Fruit fly (Drosophila melanogaster) whole organism, wandering third instar larva: ENCODE measurements around the gene sty.
A peak's percentile ranks its signal among the peaks of the same experiment; 100 is the strongest.

Source experiments
- CG32264 ChIP-seq: fragments of 200-800 bp; sonication (Bioruptor generic); optimal IDR thresholded peaks from 2 replicates; lab custom pipeline; 2016; ENCODE audit warnings: missing biosample characterization, missing genetic modification characterization
- CrebA ChIP-seq: fragments of 200-800 bp; sonication (Bioruptor generic); optimal IDR thresholded peaks from 2 replicates; lab custom pipeline; 2016; ENCODE audit warnings: missing biosample characterization, mild to moderate bottlenecking, missing genetic modification characterization, borderline replicate concordance
- Dfd ChIP-seq: fragments of >200 bp; optimal IDR thresholded peaks from 2 replicates; lab custom pipeline; 2017; ENCODE audit warnings: missing biosample characterization, missing genetic modification characterization
- Dif ChIP-seq: fragments of 200-275, 200-300 bp; sonication (Bioruptor generic); optimal IDR thresholded peaks from 2 replicates; lab custom pipeline; 2018; ENCODE audit warnings: missing biosample characterization, missing genetic modification characterization; ENCODE audit not compliant: partially characterized antibody
- GATAd ChIP-seq: sonication (Bioruptor generic); optimal IDR thresholded peaks from 2 replicates; lab custom pipeline; 2016; ENCODE audit warnings: missing biosample characterization, missing genetic modification characterization
- HLH106 ChIP-seq: fragments of 200-800 bp; optimal IDR thresholded peaks from 3 replicates; lab custom pipeline; 2019; ENCODE audit warnings: missing biosample characterization, mild to moderate bottlenecking, missing genetic modification characterization, moderate library complexity
- Hnf4 ChIP-seq: fragments of 200-800 bp; sonication (Bioruptor generic); optimal IDR thresholded peaks from 2 replicates; lab custom pipeline; 2016; ENCODE audit warnings: missing biosample characterization, mild to moderate bottlenecking, missing genetic modification characterization
- Hr83 ChIP-seq: fragments of 200-300 bp; sonication (Bioruptor generic); optimal IDR thresholded peaks from 2 replicates; lab custom pipeline; 2016; ENCODE audit warnings: missing biosample characterization, mild to moderate bottlenecking, missing genetic modification characterization, moderate library complexity; ENCODE audit not compliant: poor library complexity, severe bottlenecking
- Jra ChIP-seq: sonication (Bioruptor generic); optimal IDR thresholded peaks from 2 replicates; lab custom pipeline; 2016; ENCODE audit warnings: missing biosample characterization, missing genetic modification characterization
- Mio ChIP-seq: sonication (Bioruptor generic); optimal IDR thresholded peaks from 2 replicates; lab custom pipeline; 2016; ENCODE audit warnings: missing biosample characterization, missing genetic modification characterization
- OdsH ChIP-seq: fragments of 200-800 bp; sonication (Bioruptor generic); optimal IDR thresholded peaks from 2 replicates; lab custom pipeline; 2016; ENCODE audit warnings: missing biosample characterization, mild to moderate bottlenecking, missing genetic modification characterization
- Rel ChIP-seq, 2 experiments: fragments of 200-800 bp; sonication (Bioruptor generic) in 1 of 2; optimal IDR thresholded peaks; 2 replicates in 1 of 2; 3 replicates in 1 of 2; lab custom pipeline; 2016 to 2019; ENCODE audit warnings: mild to moderate bottlenecking in 2 of 2, missing biosample characterization in 2 of 2, missing genetic modification characterization in 2 of 2, moderate library complexity in 1 of 2
- Sp1 ChIP-seq: fragments of 200-800 bp; sonication (Bioruptor generic); optimal IDR thresholded peaks from 3 replicates; lab custom pipeline; 2019; ENCODE audit warnings: missing biosample characterization, mild to moderate bottlenecking, missing genetic modification characterization, moderate library complexity
- Vsx2 ChIP-seq: fragments of 200-300, 225-300 bp; sonication (Bioruptor generic); optimal IDR thresholded peaks from 2 replicates; lab custom pipeline; 2018; ENCODE audit warnings: missing biosample characterization, missing genetic modification characterization; ENCODE audit not compliant: partially characterized antibody
- br ChIP-seq: fragments of 200-800 bp; sonication (Bioruptor generic); optimal IDR thresholded peaks from 2 replicates; lab custom pipeline; 2016; ENCODE audit warnings: missing biosample characterization, missing genetic modification characterization
- brk ChIP-seq: fragments of 200-800 bp; sonication (Bioruptor generic); optimal IDR thresholded peaks from 2 replicates; lab custom pipeline; 2016; ENCODE audit warnings: missing biosample characterization, mild to moderate bottlenecking, missing genetic modification characterization
- dl ChIP-seq, 2 experiments: fragments of 175-275, 200-275 bp in 1 of 2; fragments of 200-275 bp in 1 of 2; sonication (Bioruptor generic); optimal IDR thresholded peaks; lab custom pipeline; 2018; ENCODE audit warnings: mild to moderate bottlenecking in 2 of 2, missing biosample characterization in 2 of 2, missing genetic modification characterization in 2 of 2, moderate library complexity in 2 of 2; ENCODE audit not compliant: partially characterized antibody in 2 of 2, insufficient read depth in 1 of 2
- dmrt93B ChIP-seq: fragments of 200-800 bp; sonication (Bioruptor generic); optimal IDR thresholded peaks from 2 replicates; lab custom pipeline; 2018; ENCODE audit warnings: missing biosample characterization, mild to moderate bottlenecking, missing genetic modification characterization
- dsf ChIP-seq: sonication (Bioruptor generic); optimal IDR thresholded peaks from 2 replicates; lab custom pipeline; 2016; ENCODE audit warnings: missing biosample characterization, missing genetic modification characterization, borderline replicate concordance
- ey ChIP-seq: fragments of 200-800 bp; sonication (Bioruptor generic); optimal IDR thresholded peaks from 2 replicates; lab custom pipeline; 2016; ENCODE audit warnings: missing biosample characterization, missing genetic modification characterization
- foxo ChIP-seq, 2 experiments: fragments of 200-800 bp; sonication (Bioruptor generic); optimal IDR thresholded peaks; 2 replicates in 1 of 2; 3 replicates in 1 of 2; lab custom pipeline; 2016 to 2017; ENCODE audit warnings: missing biosample characterization in 2 of 2, missing genetic modification characterization in 2 of 2
- fru ChIP-seq: fragments of 200-800 bp; sonication (Bioruptor generic); optimal IDR thresholded peaks from 3 replicates; lab custom pipeline; 2016; ENCODE audit warnings: missing biosample characterization, mild to moderate bottlenecking, missing genetic modification characterization
- h ChIP-seq: fragments of 200-800 bp; sonication (Bioruptor generic); optimal IDR thresholded peaks from 3 replicates; lab custom pipeline; 2016; ENCODE audit warnings: missing biosample characterization, mild to moderate bottlenecking, missing genetic modification characterization
- jim ChIP-seq: fragments of 175-275, 200-325 bp; sonication (Bioruptor generic); optimal IDR thresholded peaks from 2 replicates; lab custom pipeline; 2016; ENCODE audit warnings: missing biosample characterization, mild to moderate bottlenecking, missing genetic modification characterization
- pan ChIP-seq: fragments of >200 bp; optimal IDR thresholded peaks from 2 replicates; lab custom pipeline; 2017
- psq ChIP-seq: fragments of 200-800 bp; sonication (Bioruptor generic); optimal IDR thresholded peaks from 3 replicates; lab custom pipeline; 2017; ENCODE audit warnings: missing biosample characterization, mild to moderate bottlenecking, missing genetic modification characterization, moderate library complexity
- rgr ChIP-seq: fragments of 200-800 bp; sonication (Bioruptor generic); optimal IDR thresholded peaks from 3 replicates; lab custom pipeline; 2016; ENCODE audit warnings: missing biosample characterization, mild to moderate bottlenecking, missing genetic modification characterization
- tai ChIP-seq: sonication (Bioruptor generic); optimal IDR thresholded peaks from 2 replicates; lab custom pipeline; 2016; ENCODE audit warnings: missing biosample characterization, missing genetic modification characterization
- woc ChIP-seq: sonication (Bioruptor generic); optimal IDR thresholded peaks from 2 replicates; lab custom pipeline; 2016; ENCODE audit warnings: missing biosample characterization, mild to moderate bottlenecking, missing genetic modification characterization

Gene sty

DNA sequence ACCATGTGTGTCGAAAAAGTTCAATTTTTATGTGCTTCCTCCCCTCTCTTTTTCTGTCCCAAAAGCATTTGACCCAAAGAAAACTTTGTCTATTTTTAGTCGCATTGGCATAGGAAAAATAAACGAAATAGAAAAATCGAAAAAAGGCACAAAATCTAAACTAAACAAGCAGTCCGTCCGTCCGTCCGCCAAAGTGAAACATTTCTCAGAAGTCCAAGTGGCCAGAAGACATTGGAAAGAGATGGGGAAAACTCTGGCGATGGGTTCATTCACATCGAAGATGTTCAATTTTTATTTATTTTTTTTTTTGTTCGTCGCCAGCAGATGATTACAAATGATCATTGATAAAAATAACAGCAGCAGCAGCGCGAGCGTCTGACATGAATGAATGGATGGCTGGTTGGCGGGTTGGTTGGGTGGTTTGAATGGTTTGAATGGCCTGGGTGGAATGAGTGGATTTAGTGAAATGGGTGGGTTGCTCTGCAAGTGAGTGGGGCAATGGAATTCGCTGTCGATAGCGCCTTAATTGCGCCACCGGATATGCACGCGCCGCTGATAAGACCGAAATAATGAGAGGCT lies 23.3 kb upstream of the sty start:
- peak; percentile 34 for TF ChIP-seq h
- TF ChIP-seq GATAd (GFP tag; lab: Kevin White, UChicago), result no peak

DNA sequence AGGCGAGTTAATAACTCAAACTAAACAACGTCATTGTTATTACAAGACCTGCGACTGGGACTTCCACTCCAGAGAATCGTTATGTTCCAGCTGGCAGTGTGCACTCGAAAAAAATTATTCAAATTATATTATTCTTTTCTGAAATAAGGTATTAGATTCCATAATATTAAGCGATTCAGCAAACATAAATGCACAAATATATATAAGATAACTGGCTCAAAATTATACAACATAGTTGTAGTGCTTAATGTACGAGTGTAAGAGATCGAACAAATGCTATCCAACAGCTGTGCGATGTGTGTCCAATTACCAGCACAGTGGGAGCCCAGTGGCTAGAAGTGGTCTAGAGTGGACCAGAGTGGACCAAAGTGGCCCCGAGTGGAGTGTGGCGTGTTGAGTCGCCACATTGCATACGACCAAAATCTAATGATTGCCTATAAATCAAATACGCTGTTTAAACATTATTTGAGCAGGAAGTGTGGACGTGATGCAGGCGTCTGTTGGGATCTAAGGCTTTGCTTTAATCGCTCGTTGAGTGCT lies 19.6 kb upstream of the sty start:
- no peak for TF ChIP-seq dsf (GFP tag; lab: Kevin White, UChicago)
- no peak for TF ChIP-seq tai
- TF ChIP-seq Hr83, result no peak
- TF ChIP-seq OdsH (GFP tag; lab: Kevin White, UChicago), result no peak
- TF ChIP-seq CrebA (GFP tag; lab: Kevin White, UChicago), result no peak
- TF ChIP-seq CG32264 (GFP tag; lab: Kevin White, UChicago), result no peak
- TF ChIP-seq Dfd, result no peak
- TF ChIP-seq GATAd (GFP tag; lab: Kevin White, UChicago), result no peak
- no peak for TF ChIP-seq dl (GFP tag; optimal IDR thresholded peaks at IDR 0.05; lab: Kevin White, UChicago; ENCODE audit: insufficient read depth in 1 of 2, partially characterized antibody in 2 of 2)
- no peak for TF ChIP-seq br (GFP tag; lab: Kevin White, UChicago)
- no peak for TF ChIP-seq Vsx2 (GFP tag; lab: Kevin White, UChicago)
- TF ChIP-seq Dif (GFP tag; lab: Kevin White, UChicago), result no peak
- TF ChIP-seq Sp1 (GFP tag; lab: Kevin White, UChicago), result no peak
- TF ChIP-seq, all 38 proteins: peak for 0

DNA sequence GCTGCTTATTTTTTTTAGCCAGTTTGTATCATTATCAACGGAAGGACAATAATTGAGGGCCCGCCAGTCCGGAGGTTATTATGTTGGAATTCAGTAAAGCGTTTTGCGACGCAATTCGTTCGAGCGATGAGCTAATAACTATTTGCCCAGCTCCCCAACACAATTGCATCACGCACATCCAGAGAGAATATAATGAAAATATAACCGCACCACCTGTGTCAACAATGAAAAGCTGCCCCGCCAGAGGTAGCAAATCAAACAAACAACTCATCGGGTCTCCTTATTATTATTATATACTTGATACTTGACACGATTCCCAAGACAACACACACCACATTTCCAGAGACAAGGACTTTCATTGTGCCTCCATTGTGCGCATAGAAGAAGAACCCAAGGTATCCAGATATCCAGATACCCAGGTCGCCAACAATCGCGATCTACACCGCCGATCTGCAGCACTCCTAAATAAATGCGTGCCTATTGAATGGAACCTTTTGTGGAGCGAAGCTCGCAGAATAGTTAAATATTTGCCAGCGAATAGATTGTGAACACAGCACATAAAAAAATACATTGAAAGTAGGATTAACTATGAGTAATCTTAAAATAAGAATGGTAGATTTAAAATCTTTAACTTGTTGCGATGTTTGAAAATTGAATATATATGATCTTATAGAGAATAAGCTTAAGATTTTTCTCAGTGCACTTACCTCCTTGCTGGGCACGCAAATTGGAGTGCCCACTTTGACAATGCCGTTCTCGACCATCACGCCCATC lies 18.2 kb upstream of the sty start:
- TF ChIP-seq tai (peak; percentile 34), dmrt93B (GFP tag; lab: Kevin White, UChicago) (peak; percentile 7), fru (GFP tag; lab: Kevin White, UChicago) (peak; percentile 6), dsf (GFP tag; lab: Kevin White, UChicago) (no peak), Dfd (no peak), rgr (GFP tag; lab: Kevin White, UChicago) (peak; percentile 46), HLH106 (tag; lab: Kevin White, UChicago) (no peak), jim (GFP tag; lab: Kevin White, UChicago) (peak; percentile 21), Hr83 (peak; percentile 95), OdsH (GFP tag; lab: Kevin White, UChicago) (peak; percentile 46), Jra (GFP tag; lab: Kevin White, UChicago) (no peak), h (peak; percentile 4), brk (GFP tag; lab: Kevin White, UChicago) (peak; percentile 5)

DNA sequence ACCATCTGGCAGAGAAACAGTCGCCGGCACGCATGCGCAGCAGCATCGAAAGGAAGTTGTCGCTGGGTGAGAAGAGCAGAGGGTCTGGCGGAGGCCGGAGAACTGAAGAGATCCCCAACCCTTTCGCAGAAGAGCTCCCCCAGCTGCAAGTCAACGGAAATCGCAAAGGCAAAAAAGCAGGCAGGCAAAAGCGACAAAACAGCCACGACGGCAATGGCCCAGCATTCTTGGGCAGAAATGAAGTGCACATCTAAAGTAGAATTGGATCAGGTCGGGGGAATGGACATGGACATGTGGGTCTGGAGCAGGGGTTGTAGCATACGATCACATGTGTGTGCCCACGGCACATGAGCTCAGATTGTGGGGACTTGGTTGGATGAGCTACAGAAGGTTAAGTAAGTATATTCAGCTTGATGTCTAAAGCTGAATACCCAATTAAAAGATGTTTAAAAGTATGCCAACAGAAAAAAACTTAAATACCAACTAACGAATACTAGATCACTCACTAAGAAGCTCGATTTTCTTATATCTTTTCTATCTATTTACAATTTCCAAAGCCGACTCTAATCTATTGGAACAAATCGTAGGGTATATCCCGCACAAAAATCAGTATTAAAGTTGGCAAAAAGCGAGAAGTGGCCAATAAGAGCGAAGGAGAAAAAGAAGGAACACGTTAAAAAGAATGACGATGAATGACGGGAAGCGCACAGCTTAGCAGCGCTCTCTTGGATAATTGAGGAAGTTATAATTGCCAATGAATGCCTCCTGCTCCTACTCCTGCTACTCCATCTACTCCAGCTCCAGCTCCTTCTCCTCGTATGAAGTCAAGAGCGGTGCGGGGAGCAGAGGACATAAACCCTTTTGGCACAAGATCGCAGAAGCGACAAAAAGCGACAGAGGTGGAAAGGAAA lies 17.3 kb upstream of the sty start:
- peak; percentile 41 to 45 for TF ChIP-seq dl (GFP tag; optimal IDR thresholded peaks at IDR 0.05; lab: Kevin White, UChicago; ENCODE audit: insufficient read depth in 1 of 2, partially characterized antibody in 2 of 2)
- peak; percentile 57 for TF ChIP-seq rgr (GFP tag; lab: Kevin White, UChicago)
- TF ChIP-seq Hr83, result no peak
- peak; percentile 95 for TF ChIP-seq Vsx2 (GFP tag; lab: Kevin White, UChicago)
- TF ChIP-seq OdsH (GFP tag; lab: Kevin White, UChicago), result peak; percentile 48
- peak; percentile 10 for TF ChIP-seq br (GFP tag; lab: Kevin White, UChicago)
- no peak for TF ChIP-seq Hnf4 (GFP tag; lab: Kevin White, UChicago)
- TF ChIP-seq tai, result no peak
- peak; percentile 70 for TF ChIP-seq Dif (GFP tag; lab: Kevin White, UChicago)
- peak; percentile 38 for TF ChIP-seq woc (GFP tag; lab: Kevin White, UChicago)
- TF ChIP-seq ey (GFP tag; lab: Kevin White, UChicago), result peak; percentile 71
- peak; percentile 72 for TF ChIP-seq h
- peak; percentile 41 for TF ChIP-seq HLH106 (tag; lab: Kevin White, UChicago)
- TF ChIP-seq fru (GFP tag; lab: Kevin White, UChicago), result peak; percentile 38
- TF ChIP-seq psq (GFP tag; lab: Kevin White, UChicago), result peak; percentile 70
- TF ChIP-seq CrebA (GFP tag; lab: Kevin White, UChicago), result peak; percentile 19
- TF ChIP-seq Mio (GFP tag; lab: Kevin White, UChicago), result no peak
- no peak for TF ChIP-seq pan (lab: Kevin White, UChicago)
- no peak for TF ChIP-seq GATAd (GFP tag; lab: Kevin White, UChicago)
- TF ChIP-seq foxo (GFP tag; optimal IDR thresholded peaks at IDR 0.05; lab: Kevin White, UChicago), result peak in 1 of 2 experiments; percentile 19
- TF ChIP-seq Sp1 (GFP tag; lab: Kevin White, UChicago), result peak; percentile 49
- no peak for TF ChIP-seq Rel (GFP tag; optimal IDR thresholded peaks at IDR 0.05; lab: Kevin White, UChicago)
- no peak for TF ChIP-seq Rel (tag; optimal IDR thresholded peaks at IDR 0.05; lab: Kevin White, UChicago)
